Fruit fly (Drosophila melanogaster): ENCODE data around the gene L2HGDH.

DNA sequence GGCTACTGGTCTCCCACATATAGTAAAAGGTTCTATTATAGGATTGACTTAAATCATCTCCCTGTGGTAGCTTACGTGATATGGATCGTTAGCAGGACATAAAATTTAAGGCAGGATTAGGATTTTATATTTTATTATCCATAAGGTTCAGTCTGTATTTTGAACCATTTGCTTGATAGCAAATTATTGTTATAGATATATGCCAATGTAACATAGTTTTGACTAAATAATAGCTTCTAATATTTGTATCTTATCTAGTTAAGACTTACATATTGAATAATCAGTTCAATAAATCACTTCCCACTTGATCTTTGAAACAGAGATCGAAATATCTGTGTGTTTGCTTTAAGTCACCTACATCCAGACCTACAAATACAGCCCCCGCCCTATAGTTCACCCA lies 36.3 kb upstream of the L2HGDH start, which contains the start of gene robl37BC:
- TF ChIP-seq psq (optimal IDR thresholded peaks at IDR 0.05), result no peak
- TF ChIP-seq EcR (GFP tag; optimal IDR thresholded peaks at IDR 0.05), result no peak
- TF ChIP-seq CG8478 (optimal IDR thresholded peaks at IDR 0.05), result no peak

Measured in whole organism.